Fruit fly (Drosophila melanogaster): ENCODE results near the gene Ak3.
A peak's percentile ranks its signal among the peaks of the same experiment; 100 is the strongest.

- TF ChIP-seq fd96Ca (GFP tag; IDR thresholded peaks at IDR 0.05) (0 out of 3 replicates have a peak, but pooled peaks have one; percentile 27), CG17806 (tag; optimal IDR thresholded peaks at IDR 0.05) (no peak), CG8301 (tag; optimal IDR thresholded peaks at IDR 0.05) (no peak), CG32121 (GFP tag; IDR thresholded peaks at IDR 0.05) (no peak), CG10348 (GFP tag; IDR thresholded peaks at IDR 0.05) (no peak), CG4496 (GFP tag; IDR thresholded peaks at IDR 0.05) (no peak), D1 (tag; optimal IDR thresholded peaks at IDR 0.05) (no peak), gl (tag; optimal IDR thresholded peaks at IDR 0.05) (no peak), EcR (GFP tag; optimal IDR thresholded peaks at IDR 0.05) (no peak), CG8159 (tag; optimal IDR thresholded peaks at IDR 0.05) (no peak), rn (GFP tag; IDR thresholded peaks at IDR 0.05) (no peak), Pif1A (GFP tag; optimal IDR thresholded peaks at IDR 0.05) (no peak)
Measured at dm6 chr3R:10863446-10863819, 26.0 kb downstream of the Ak3 start.

Data from whole organism, pupa.